Fruit fly (Drosophila melanogaster) whole organism, pupa: ENCODE measurements around the gene att-ORFB.

Experiments used
- CG10348 ChIP-seq: fragments of 200-800 bp; sonication (Bioruptor generic); IDR thresholded peaks from 2 replicates; pipeline ENCODE4 v1.3.6; 2022; ENCODE audit warnings: missing biosample characterization, missing genetic modification characterization
- CG12605 ChIP-seq: fragments of 200-800 bp; sonication (Bioruptor generic); IDR thresholded peaks from 2 replicates; pipeline ENCODE4 v1.3.6; 2022; ENCODE audit warnings: missing biosample characterization, missing genetic modification characterization
- CG13204 ChIP-seq: fragments of 200-800 bp; sonication (Bioruptor generic); optimal IDR thresholded peaks from 2 replicates; lab custom pipeline; 2018; ENCODE audit warnings: missing biosample characterization, mild to moderate bottlenecking, missing genetic modification characterization, moderate library complexity
- CG14655 ChIP-seq: fragments of 200-800 bp; sonication (Bioruptor generic); optimal IDR thresholded peaks from 3 replicates; lab custom pipeline; 2017; ENCODE audit warnings: mild to moderate bottlenecking, missing biosample characterization, missing genetic modification reagents, missing genetic modification characterization
- CG15710 ChIP-seq: fragments of 200-800 bp; sonication (Bioruptor generic); optimal IDR thresholded peaks from 2 replicates; lab custom pipeline; 2018; ENCODE audit warnings: missing biosample characterization, mild to moderate bottlenecking, missing genetic modification characterization, moderate library complexity
- CG17806 ChIP-seq: fragments of 200-800 bp; sonication (Bioruptor generic); optimal IDR thresholded peaks from 2 replicates; lab custom pipeline; 2018; ENCODE audit warnings: missing biosample characterization, mild to moderate bottlenecking, missing genetic modification characterization, moderate library complexity
- CG32121 ChIP-seq: fragments of 200-800 bp; sonication (Bioruptor generic); IDR thresholded peaks from 2 replicates; pipeline ENCODE4 v1.3.6; 2022; ENCODE audit warnings: missing biosample characterization, missing genetic modification characterization
- CG34367 ChIP-seq: fragments of 200-800 bp; sonication (Bioruptor generic); optimal IDR thresholded peaks from 2 replicates; lab custom pipeline; 2018; ENCODE audit warnings: missing biosample characterization, mild to moderate bottlenecking, missing genetic modification characterization
- CG4496 ChIP-seq: fragments of 200-800 bp; sonication (Bioruptor generic); IDR thresholded peaks from 3 replicates; pipeline ENCODE4 v1.3.6; 2022; ENCODE audit warnings: missing biosample characterization, missing genetic modification characterization
- CG8159 ChIP-seq: fragments of 200-800 bp; sonication (Bioruptor generic); optimal IDR thresholded peaks from 3 replicates; lab custom pipeline; 2018; ENCODE audit warnings: missing biosample characterization, mild to moderate bottlenecking, missing genetic modification characterization, moderate library complexity
- CG8301 ChIP-seq: fragments of 200-800 bp; sonication (Bioruptor generic); optimal IDR thresholded peaks from 2 replicates; lab custom pipeline; 2018; ENCODE audit warnings: missing biosample characterization, mild to moderate bottlenecking, missing genetic modification characterization
- CG9948 ChIP-seq: fragments of 200-800 bp; sonication (Bioruptor generic); optimal IDR thresholded peaks from 2 replicates; lab custom pipeline; 2018; ENCODE audit warnings: missing biosample characterization, mild to moderate bottlenecking, missing genetic modification characterization, moderate library complexity
- D1 ChIP-seq: fragments of 200-800 bp; sonication (Bioruptor generic); optimal IDR thresholded peaks from 2 replicates; lab custom pipeline; 2018; ENCODE audit warnings: missing biosample characterization, mild to moderate bottlenecking, missing genetic modification characterization, moderate library complexity
- EcR ChIP-seq: fragments of 200-800 bp; sonication (Bioruptor generic); optimal IDR thresholded peaks from 3 replicates; lab custom pipeline; 2019; ENCODE audit warnings: missing biosample characterization, missing genetic modification characterization, mild to moderate bottlenecking, moderate library complexity, missing genetic modification reagents
- Ets98B ChIP-seq: fragments of 200-800 bp; sonication (Bioruptor generic); IDR thresholded peaks from 2 replicates; pipeline ENCODE4 v1.3.6; 2022; ENCODE audit warnings: missing biosample characterization, missing genetic modification characterization
- Pif1A ChIP-seq: fragments of 200-800 bp; sonication (Bioruptor generic); optimal IDR thresholded peaks from 3 replicates; lab custom pipeline; 2016; ENCODE audit warnings: missing biosample characterization, missing genetic modification characterization
- Pif1B ChIP-seq: fragments of 200-800 bp; sonication (Bioruptor generic); optimal IDR thresholded peaks from 3 replicates; lab custom pipeline; 2016; ENCODE audit warnings: missing biosample characterization, missing genetic modification characterization
- Snoo ChIP-seq: fragments of 200-800 bp; sonication (Bioruptor generic); optimal IDR thresholded peaks from 3 replicates; lab custom pipeline; 2017; ENCODE audit warnings: missing biosample characterization, mild to moderate bottlenecking, missing genetic modification characterization, inconsistent platforms
- fd96Ca ChIP-seq: fragments of 200-800 bp; sonication (Bioruptor generic); IDR thresholded peaks from 3 replicates; pipeline ENCODE4 v1.3.6; 2022; ENCODE audit warnings: missing biosample characterization, missing genetic modification characterization
- gl ChIP-seq: fragments of 200-800 bp; sonication (Bioruptor generic); optimal IDR thresholded peaks from 2 replicates; lab custom pipeline; 2018; ENCODE audit warnings: missing biosample characterization, mild to moderate bottlenecking, missing genetic modification characterization
- rn ChIP-seq: fragments of 200-800 bp; sonication (Bioruptor generic); IDR thresholded peaks from 2 replicates; pipeline ENCODE4 v1.3.6; 2022; ENCODE audit warnings: missing biosample characterization, missing genetic modification characterization

Gene att-ORFB

DNA sequence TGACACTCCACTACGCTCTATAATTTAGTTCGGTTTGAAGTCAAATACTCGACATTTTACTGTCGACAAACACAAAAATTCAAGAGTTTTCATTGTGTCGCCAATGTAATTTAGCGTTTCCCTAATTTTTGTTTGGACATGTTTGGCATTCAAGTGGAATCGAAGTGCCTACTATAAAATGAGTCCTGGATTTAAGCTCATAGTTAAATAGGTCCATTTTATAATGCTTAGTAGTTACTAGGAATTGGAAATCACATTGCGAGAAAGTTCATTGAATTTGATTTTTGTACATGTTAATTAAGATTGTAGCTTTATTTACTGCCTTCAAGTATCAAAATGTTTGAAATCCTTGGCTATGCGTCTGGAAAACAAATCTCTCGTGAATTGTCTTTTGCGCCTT, at the start of gene att-ORFB:
TSS of gene att-ORFB (minus strand) at position 101 of the 400 bp plus-strand sequence.
- TF ChIP-seq Pif1B (GFP tag; lab: Kevin White, UChicago) (no peak), CG10348 (GFP tag; lab: Robert Waterston, UW) (no peak), CG12605 (GFP tag; lab: Robert Waterston, UW) (no peak), CG14655 (no peak), CG15710 (tag; lab: Kevin White, UChicago) (no peak), rn (GFP tag; lab: Robert Waterston, UW) (no peak), EcR (no peak), D1 (tag; lab: Kevin White, UChicago) (no peak), CG17806 (tag; lab: Kevin White, UChicago) (no peak), CG4496 (GFP tag; lab: Robert Waterston, UW) (no peak), Ets98B (GFP tag; lab: Robert Waterston, UW) (no peak), CG8301 (no peak), CG13204 (no peak), Pif1A (GFP tag; lab: Kevin White, UChicago) (no peak), CG8159 (tag; lab: Kevin White, UChicago) (no peak), CG34367 (tag; lab: Kevin White, UChicago) (no peak), Snoo (tag; lab: Kevin White, UChicago) (no peak), fd96Ca (no peak), CG32121 (GFP tag; lab: Robert Waterston, UW) (no peak)
- TF ChIP-seq, all 21 proteins: peak for 0

DNA sequence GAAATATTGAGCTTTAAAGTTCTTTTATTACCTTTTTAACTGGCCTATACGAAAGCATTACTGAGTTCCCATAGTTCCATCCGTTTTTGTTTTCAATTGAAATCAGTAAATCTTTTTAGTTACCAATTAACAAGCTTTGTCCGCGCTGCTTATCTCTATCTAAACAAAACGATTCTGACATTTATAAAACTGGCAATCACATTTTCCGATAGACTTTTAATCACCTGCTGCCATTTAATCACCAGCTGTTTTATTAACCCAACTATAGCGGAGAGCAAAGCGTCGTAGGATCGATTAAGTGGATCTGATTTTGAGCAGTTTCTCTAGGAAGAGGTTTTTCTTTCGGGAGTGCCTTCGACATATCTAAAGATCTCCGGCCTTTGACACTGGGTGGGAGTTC, 48.4 kb upstream of the att-ORFB start:
- TF ChIP-seq D1 (tag; lab: Kevin White, UChicago) (no peak), Ets98B (GFP tag; lab: Robert Waterston, UW) (no peak), CG34367 (tag; lab: Kevin White, UChicago) (no peak), CG13204 (no peak), CG10348 (GFP tag; lab: Robert Waterston, UW) (no peak), CG32121 (GFP tag; lab: Robert Waterston, UW) (no peak), CG9948 (tag; lab: Kevin White, UChicago) (no peak), CG4496 (GFP tag; lab: Robert Waterston, UW) (no peak), Snoo (tag; lab: Kevin White, UChicago) (no peak), Pif1A (GFP tag; lab: Kevin White, UChicago) (no peak), Pif1B (GFP tag; lab: Kevin White, UChicago) (no peak), rn (GFP tag; lab: Robert Waterston, UW) (no peak), gl (tag; lab: Kevin White, UChicago) (no peak), fd96Ca (no peak)
- TF ChIP-seq, all 21 proteins: peak for 0

DNA sequence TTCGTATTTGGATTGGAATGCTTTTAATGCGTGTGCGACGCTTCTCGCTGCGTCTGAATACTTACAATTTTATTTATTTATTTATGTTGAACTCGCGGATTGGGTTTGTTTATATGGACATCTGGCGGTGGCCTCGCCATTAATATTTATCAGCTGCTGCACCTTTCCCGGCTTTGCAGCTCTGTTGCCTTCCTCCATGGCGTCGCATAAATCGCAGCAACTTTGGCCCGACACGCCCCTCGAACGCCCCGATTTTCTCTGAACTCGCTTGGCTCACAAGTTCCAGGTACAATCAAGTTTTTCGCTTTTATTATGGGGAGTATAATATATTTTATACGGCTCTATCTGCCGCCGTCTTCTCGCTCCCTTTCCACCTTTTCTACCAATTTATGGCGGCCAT, 45.9 kb upstream of the att-ORFB start:
- no peak for TF ChIP-seq CG15710 (tag; lab: Kevin White, UChicago)
- TF ChIP-seq Pif1B (GFP tag; lab: Kevin White, UChicago), result no peak
- TF ChIP-seq Ets98B (GFP tag; lab: Robert Waterston, UW), result no peak
- TF ChIP-seq gl (tag; lab: Kevin White, UChicago), result no peak
- no peak for TF ChIP-seq Pif1A (GFP tag; lab: Kevin White, UChicago)
- no peak for TF ChIP-seq CG34367 (tag; lab: Kevin White, UChicago)
- TF ChIP-seq CG13204, result no peak
- no peak for TF ChIP-seq CG9948 (tag; lab: Kevin White, UChicago)

DNA sequence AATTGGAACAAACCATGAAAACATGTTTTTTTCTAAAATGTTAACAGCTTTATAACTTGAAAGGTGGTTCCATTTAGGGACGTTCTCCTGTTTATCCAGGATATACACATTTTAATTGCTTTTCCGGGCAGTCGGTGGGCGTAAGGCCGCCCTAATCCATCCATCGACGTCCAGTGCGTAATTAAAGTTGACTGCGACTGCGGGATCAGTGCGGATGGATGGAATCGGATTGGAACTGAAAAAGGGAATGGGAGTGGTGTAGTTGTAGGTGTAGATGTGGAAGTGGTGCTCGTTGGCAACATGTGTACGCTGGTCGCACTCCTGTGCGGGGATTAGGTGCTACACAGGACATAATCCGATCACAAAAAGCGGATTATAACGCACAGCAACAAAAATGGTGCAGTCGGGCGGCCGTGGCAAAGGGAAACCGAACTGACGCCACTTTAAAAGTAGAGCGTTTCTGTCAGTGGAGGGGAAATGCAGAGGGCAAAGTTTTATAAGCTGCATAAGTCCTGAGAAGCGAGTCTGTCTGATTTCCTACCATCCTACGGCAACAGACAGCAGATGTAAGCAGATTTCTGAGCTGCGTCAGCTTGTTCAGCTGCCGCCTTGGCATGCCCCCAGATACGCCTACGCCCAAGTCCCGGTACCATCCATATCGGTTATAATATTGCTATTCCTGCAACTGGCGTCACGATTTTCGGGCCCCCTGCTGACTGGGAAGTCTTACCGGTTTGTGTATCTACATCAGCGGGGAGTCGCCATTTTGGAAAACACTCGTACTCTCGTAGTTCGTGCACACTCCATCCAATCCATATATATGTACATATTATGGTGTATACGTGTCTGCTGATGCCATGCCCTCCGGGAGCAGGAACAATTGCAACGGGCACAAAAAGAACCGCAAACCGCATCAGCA, 43.5 kb upstream of the att-ORFB start:
- TF ChIP-seq CG13204 (peak; percentile 41), Pif1A (GFP tag; lab: Kevin White, UChicago) (no peak)

DNA sequence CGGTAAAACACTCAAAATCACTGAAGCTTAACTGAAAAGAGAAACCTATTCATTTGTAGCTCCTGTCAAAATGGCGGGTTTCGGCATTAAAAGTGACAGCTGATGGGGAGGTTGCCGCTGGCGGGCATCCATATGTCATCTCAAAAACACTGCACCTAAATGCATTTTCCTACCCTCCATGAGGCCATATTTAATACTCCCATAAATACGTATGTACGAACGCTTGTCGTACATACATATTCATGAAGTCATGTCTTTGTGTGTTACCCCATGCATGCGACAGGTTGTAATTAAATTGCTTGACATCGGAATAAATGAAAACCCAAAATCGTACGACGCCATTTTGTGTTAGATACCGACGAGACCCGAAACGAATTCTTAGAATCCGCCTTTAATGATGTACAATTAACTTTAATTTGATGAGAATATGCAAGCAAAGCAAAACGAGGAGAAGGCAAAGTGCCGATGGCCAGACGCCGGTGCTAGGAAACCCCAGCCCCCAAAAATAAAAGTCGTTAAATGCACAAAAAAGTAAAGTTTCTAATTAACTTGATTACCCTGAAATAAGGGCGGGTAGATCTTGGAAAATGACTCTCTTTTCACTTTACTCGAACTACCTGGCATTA, 42.2 kb upstream of the att-ORFB start:
- no peak for TF ChIP-seq gl (tag; lab: Kevin White, UChicago)
- TF ChIP-seq Pif1A (GFP tag; lab: Kevin White, UChicago), result no peak
- no peak for TF ChIP-seq CG9948 (tag; lab: Kevin White, UChicago)
- TF ChIP-seq CG8159 (tag; lab: Kevin White, UChicago), result no peak
- TF ChIP-seq CG34367 (tag; lab: Kevin White, UChicago), result no peak
- no peak for TF ChIP-seq CG4496 (GFP tag; lab: Robert Waterston, UW)
- no peak for TF ChIP-seq CG12605 (GFP tag; lab: Robert Waterston, UW)
- TF ChIP-seq rn (GFP tag; lab: Robert Waterston, UW), result no peak
- no peak for TF ChIP-seq CG13204
- no peak for TF ChIP-seq CG14655
- TF ChIP-seq Pif1B (GFP tag; lab: Kevin White, UChicago), result no peak
- TF ChIP-seq Snoo (tag; lab: Kevin White, UChicago), result no peak
- no peak for TF ChIP-seq Ets98B (GFP tag; lab: Robert Waterston, UW)
- TF ChIP-seq fd96Ca, result no peak
- TF ChIP-seq CG15710 (tag; lab: Kevin White, UChicago), result no peak
- TF ChIP-seq CG17806 (tag; lab: Kevin White, UChicago), result no peak
- TF ChIP-seq EcR, result no peak
- no peak for TF ChIP-seq CG10348 (GFP tag; lab: Robert Waterston, UW)
